Fruit fly (Drosophila melanogaster) whole organism, prepupa: ENCODE measurements around the gene Dpp10.

ENCODE experiments used
- CG11294 ChIP-seq: fragments of 200-800 bp; sonication (Bioruptor generic); IDR thresholded peaks from 2 replicates; pipeline ENCODE4 v1.3.6; 2022; ENCODE audit warnings: missing biosample characterization, missing genetic modification characterization
- CG8319 ChIP-seq: fragments of 200-800 bp; sonication (Bioruptor generic); optimal IDR thresholded peaks from 3 replicates; lab custom pipeline; 2016; ENCODE audit warnings: missing biosample characterization, missing genetic modification characterization
- dsx ChIP-seq: fragments of 200-800 bp; optimal IDR thresholded peaks from 3 replicates; lab custom pipeline; 2019; ENCODE audit warnings: missing biosample characterization, mild to moderate bottlenecking, missing genetic modification characterization, moderate library complexity; ENCODE audit not compliant: poor library complexity, severe bottlenecking
- topi ChIP-seq: fragments of 200-800 bp; sonication (Bioruptor generic); optimal IDR thresholded peaks from 3 replicates; lab custom pipeline; 2016; ENCODE audit warnings: missing biosample characterization, missing genetic modification characterization

DNA sequence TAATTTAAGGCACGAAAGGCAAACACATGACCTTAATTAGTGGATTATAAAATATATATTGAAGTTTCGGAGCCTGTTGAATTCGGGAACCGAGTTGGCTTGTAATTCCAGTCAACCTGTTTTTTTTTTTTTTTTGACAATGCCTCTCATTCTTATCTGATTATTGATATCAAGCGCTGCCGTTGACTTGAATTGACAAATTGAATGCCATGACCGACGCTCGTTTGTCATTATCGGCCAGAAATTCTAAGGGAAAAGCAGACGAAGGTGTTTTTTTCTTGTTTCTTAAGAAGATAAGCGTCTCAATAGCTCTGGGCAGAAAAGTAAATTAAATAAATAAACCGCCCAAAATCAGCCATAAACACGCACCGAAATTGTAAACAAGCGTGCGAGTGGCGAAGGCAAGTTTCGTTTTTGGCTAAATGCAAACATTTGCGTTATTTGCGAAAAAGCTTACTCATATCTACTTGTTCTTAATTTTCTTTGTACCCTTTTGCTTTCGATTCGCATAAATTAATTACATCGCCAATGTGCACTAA is 42.4 kb upstream of the Dpp10 start:
- TF ChIP-seq CG11294 (GFP tag; lab: Robert Waterston, UW) (no peak), topi (GFP tag; lab: Kevin White, UChicago) (no peak), CG8319 (GFP tag; lab: Kevin White, UChicago) (no peak), dsx (no peak)
